Fruit fly (Drosophila melanogaster) whole organism, embryonic: Measurements from ENCODE around the gene CG6766.

ENCODE experiments used
- Atf6 ChIP-seq: fragments of 200-800 bp; sonication (Bioruptor generic); IDR thresholded peaks from 2 replicates; pipeline ENCODE4 v1.3.6; 2022; ENCODE audit warnings: missing biosample characterization, missing genetic modification characterization
- Awh ChIP-seq: fragments of 200-800 bp; sonication (Bioruptor generic); IDR thresholded peaks from 2 replicates; pipeline ENCODE4, ENCODE4 v1.3.6; 2022; ENCODE audit warnings: missing biosample characterization, missing genetic modification characterization
- B-H1 ChIP-seq: fragments of 200-800 bp; sonication (Bioruptor generic); IDR thresholded peaks from 3 replicates; pipeline ENCODE4 v1.3.6; 2022; ENCODE audit warnings: missing biosample characterization, missing genetic modification characterization
- CG10209 ChIP-seq: fragments of 200-800 bp; sonication (Bioruptor generic); optimal IDR thresholded peaks from 3 replicates; lab custom pipeline; 2017; ENCODE audit warnings: missing biosample characterization, mild to moderate bottlenecking, missing genetic modification characterization, missing genetic modification reagents
- CG10366 ChIP-seq: fragments of 200-800 bp; sonication (Bioruptor generic); IDR thresholded peaks from 2 replicates; pipeline ENCODE4 v1.3.6; 2022; ENCODE audit warnings: missing biosample characterization, missing genetic modification characterization
- CG10431 ChIP-seq: fragments of 200-800 bp; sonication (Bioruptor generic); optimal IDR thresholded peaks from 3 replicates; lab custom pipeline; 2018; ENCODE audit warnings: missing biosample characterization, mild to moderate bottlenecking, missing genetic modification characterization
- CG10654 ChIP-seq: fragments of 200-800 bp; sonication (Bioruptor generic); optimal IDR thresholded peaks from 2 replicates; lab custom pipeline; 2016; ENCODE audit warnings: missing biosample characterization, missing genetic modification characterization
- CG12155 ChIP-seq: fragments of 200-800 bp; sonication (Bioruptor generic); optimal IDR thresholded peaks from 3 replicates; lab custom pipeline; 2016; ENCODE audit warnings: missing biosample characterization, missing genetic modification characterization
- CG12299 ChIP-seq: fragments of 200-800 bp; sonication (Bioruptor generic); optimal IDR thresholded peaks from 2 replicates; lab custom pipeline; 2018; ENCODE audit warnings: missing biosample characterization, mild to moderate bottlenecking, missing genetic modification characterization
- CG12659 ChIP-seq: fragments of 200-800 bp; sonication (Bioruptor generic); optimal IDR thresholded peaks from 3 replicates; lab custom pipeline; 2017; ENCODE audit warnings: mild to moderate bottlenecking, missing biosample characterization, missing genetic modification reagents, missing genetic modification characterization
- CG12744 ChIP-seq: fragments of 200-800 bp; sonication (Bioruptor generic); optimal IDR thresholded peaks from 2 replicates; lab custom pipeline; 2016; ENCODE audit warnings: missing biosample characterization, missing genetic modification characterization
- CG1529 ChIP-seq: fragments of 200-800 bp; sonication (Bioruptor generic); optimal IDR thresholded peaks from 3 replicates; lab custom pipeline; 2018; ENCODE audit warnings: missing biosample characterization, missing genetic modification characterization
- CG15479 ChIP-seq: fragments of 200-800 bp; sonication (Bioruptor generic); optimal IDR thresholded peaks from 3 replicates; lab custom pipeline; 2019; ENCODE audit warnings: missing biosample characterization, mild to moderate bottlenecking, missing genetic modification characterization, moderate library complexity
- CG16815 ChIP-seq: fragments of 200-800 bp; sonication (Bioruptor generic); optimal IDR thresholded peaks from 3 replicates; lab custom pipeline; 2017; ENCODE audit warnings: missing biosample characterization, mild to moderate bottlenecking, missing genetic modification characterization
- CG17361 ChIP-seq: fragments of 200-800 bp; sonication (Bioruptor generic); IDR thresholded peaks from 3 replicates; pipeline ENCODE4 v1.3.6; 2022; ENCODE audit warnings: missing biosample characterization, missing genetic modification characterization
- CG2202 ChIP-seq: fragments of 200-800 bp; sonication (Bioruptor generic); optimal IDR thresholded peaks from 2 replicates; lab custom pipeline; 2018; ENCODE audit warnings: missing biosample characterization, mild to moderate bottlenecking, missing genetic modification characterization
- CG30403 ChIP-seq: fragments of 200-800 bp; sonication (Bioruptor generic); optimal IDR thresholded peaks from 3 replicates; lab custom pipeline; 2016; ENCODE audit warnings: missing biosample characterization, missing genetic modification characterization
- CG33213 ChIP-seq: fragments of 200-800 bp; sonication (Bioruptor generic); optimal IDR thresholded peaks from 3 replicates; lab custom pipeline; 2016; ENCODE audit warnings: missing biosample characterization, missing genetic modification characterization
- CG42726 ChIP-seq: fragments of 200-800 bp; sonication (Bioruptor generic); IDR thresholded peaks from 2 replicates; pipeline ENCODE4 v1.3.6; 2022; ENCODE audit warnings: missing biosample characterization, missing genetic modification characterization; ENCODE audit not compliant: partially characterized antibody
- CG4707 ChIP-seq: fragments of 200-800 bp; sonication (Bioruptor generic); optimal IDR thresholded peaks from 2 replicates; lab custom pipeline; 2018; ENCODE audit warnings: missing biosample characterization, mild to moderate bottlenecking, missing genetic modification characterization, moderate library complexity
- CG5180 ChIP-seq: fragments of 200-800 bp; sonication (Bioruptor generic); optimal IDR thresholded peaks from 3 replicates; lab custom pipeline; 2017; ENCODE audit warnings: missing biosample characterization, missing genetic modification characterization, mild to moderate bottlenecking, moderate library complexity, missing genetic modification reagents
- CG5245 ChIP-seq: fragments of 200-800 bp; sonication (Bioruptor generic); optimal IDR thresholded peaks from 3 replicates; lab custom pipeline; 2016; ENCODE audit warnings: missing biosample characterization, missing genetic modification characterization
- CG6654 ChIP-seq: fragments of 200-800 bp; sonication (Bioruptor generic); optimal IDR thresholded peaks from 2 replicates; lab custom pipeline; 2017; ENCODE audit warnings: missing biosample characterization, mild to moderate bottlenecking, missing genetic modification characterization
- CG6765 ChIP-seq: fragments of 200-800 bp; sonication (Bioruptor generic); optimal IDR thresholded peaks from 3 replicates; lab custom pipeline; 2017; ENCODE audit warnings: missing biosample characterization, mild to moderate bottlenecking, missing genetic modification characterization
- CG7987 ChIP-seq: fragments of 200-800 bp; sonication (Bioruptor generic); optimal IDR thresholded peaks from 2 replicates; lab custom pipeline; 2018; ENCODE audit warnings: missing biosample characterization, mild to moderate bottlenecking, missing genetic modification characterization, moderate library complexity
- Chrac-16 ChIP-seq: fragments of 200-800 bp; sonication (Bioruptor generic); optimal IDR thresholded peaks from 3 replicates; lab custom pipeline; 2016; ENCODE audit warnings: missing biosample characterization, missing genetic modification characterization
- CoRest ChIP-seq: fragments of 200-800 bp; sonication (Bioruptor generic); optimal IDR thresholded peaks from 3 replicates; lab custom pipeline; 2018; ENCODE audit warnings: missing biosample characterization, mild to moderate bottlenecking, missing genetic modification characterization, moderate library complexity
- Dip2 ChIP-seq: fragments of 200-800 bp; sonication (Bioruptor generic); IDR thresholded peaks from 2 replicates; pipeline ENCODE4 v1.3.6; 2022; ENCODE audit warnings: missing biosample characterization, missing genetic modification characterization
- ERR ChIP-seq: fragments of 200-800 bp; sonication (Bioruptor generic); optimal IDR thresholded peaks from 2 replicates; lab custom pipeline; 2016; ENCODE audit warnings: missing biosample characterization, missing genetic modification characterization
- Ets97D ChIP-seq: fragments of 200-800 bp; sonication (Bioruptor generic); optimal IDR thresholded peaks from 3 replicates; lab custom pipeline; 2016; ENCODE audit warnings: missing biosample characterization, missing genetic modification characterization
- Gsc ChIP-seq: fragments of 200-800 bp; sonication (Bioruptor generic); IDR thresholded peaks from 2 replicates; pipeline ENCODE4 v1.3.6; 2022; ENCODE audit warnings: missing biosample characterization, missing genetic modification characterization
- H2.0 ChIP-seq: fragments of 200-800 bp; sonication (Bioruptor generic); IDR thresholded peaks from 2 replicates; pipeline ENCODE4 v1.3.6; 2022; ENCODE audit warnings: missing biosample characterization, missing genetic modification characterization
- Hand ChIP-seq: fragments of 200-800 bp; sonication (Bioruptor generic); optimal IDR thresholded peaks from 2 replicates; lab custom pipeline; 2017; ENCODE audit warnings: mild to moderate bottlenecking, missing biosample characterization, missing genetic modification reagents, missing genetic modification characterization
- Hmr ChIP-seq: fragments of 200-800 bp; sonication (Bioruptor generic); optimal IDR thresholded peaks from 3 replicates; lab custom pipeline; 2017; ENCODE audit warnings: mild to moderate bottlenecking, missing biosample characterization, missing genetic modification reagents, missing genetic modification characterization
- MBD-R2 ChIP-seq: fragments of 200-800 bp; sonication (Bioruptor generic); IDR thresholded peaks from 2 replicates; pipeline ENCODE4 v1.3.6; 2022; ENCODE audit warnings: missing biosample characterization, missing genetic modification characterization
- Nf-YA ChIP-seq: fragments of 200-800 bp; sonication (Bioruptor generic); IDR thresholded peaks from 2 replicates; pipeline ENCODE4 v1.3.6; 2022; ENCODE audit warnings: missing biosample characterization, missing genetic modification characterization
- Pdp1 ChIP-seq, 2 experiments: fragments of 200-800 bp; sonication (Bioruptor generic); optimal IDR thresholded peaks; 3 replicates each; lab custom pipeline; 2016; ENCODE audit warnings: missing biosample characterization in 2 of 2, missing genetic modification characterization in 2 of 2, mild to moderate bottlenecking in 1 of 2, moderate library complexity in 1 of 2
- Six4 ChIP-seq: fragments of 200-800 bp; sonication (Bioruptor generic); optimal IDR thresholded peaks from 2 replicates; lab custom pipeline; 2016; ENCODE audit warnings: missing biosample characterization, missing genetic modification characterization
- abd-A ChIP-seq: fragments of 200-800 bp; sonication (Bioruptor generic); optimal IDR thresholded peaks from 3 replicates; lab custom pipeline; 2019; ENCODE audit warnings: missing biosample characterization, mild to moderate bottlenecking, missing genetic modification characterization, moderate library complexity
- danr ChIP-seq: fragments of 200-800 bp; sonication (Bioruptor generic); IDR thresholded peaks from 2 replicates; pipeline ENCODE4 v1.3.6; 2022; ENCODE audit warnings: missing biosample characterization, missing genetic modification characterization
- eyg ChIP-seq: fragments of 200-800 bp; sonication (Bioruptor generic); optimal IDR thresholded peaks from 3 replicates; lab custom pipeline; 2016; ENCODE audit warnings: missing biosample characterization, missing genetic modification characterization
- gcm ChIP-seq: fragments of 200-800 bp; sonication (Bioruptor generic); optimal IDR thresholded peaks from 2 replicates; lab custom pipeline; 2019; ENCODE audit warnings: missing biosample characterization, mild to moderate bottlenecking, missing genetic modification characterization, moderate library complexity
- onecut ChIP-seq: fragments of 200-800 bp; sonication (Bioruptor generic); IDR thresholded peaks from 2 replicates; pipeline ENCODE4 v1.3.6; 2022; ENCODE audit warnings: missing biosample characterization, missing genetic modification characterization
- pros ChIP-seq: fragments of 200-800 bp; sonication (Bioruptor generic); optimal IDR thresholded peaks from 3 replicates; lab custom pipeline; 2019; ENCODE audit warnings: missing biosample characterization, mild to moderate bottlenecking, missing genetic modification characterization, moderate library complexity
- pzg ChIP-seq: fragments of 200-800 bp; sonication (Bioruptor generic); optimal IDR thresholded peaks from 3 replicates; lab custom pipeline; 2018; ENCODE audit warnings: missing biosample characterization, mild to moderate bottlenecking, missing genetic modification characterization, moderate library complexity
- sisA ChIP-seq: fragments of 200-800 bp; sonication (Bioruptor generic); IDR thresholded peaks from 2 replicates; pipeline ENCODE4 v1.3.6; 2022; ENCODE audit warnings: missing biosample characterization, missing genetic modification characterization
- slbo ChIP-seq: fragments of 200-800 bp; sonication (Bioruptor generic); IDR thresholded peaks from 2 replicates; pipeline ENCODE4 v1.3.6; 2022; ENCODE audit warnings: missing biosample characterization, missing genetic modification characterization
- tll ChIP-seq, 2 experiments: fragments of 200-800 bp in 1 of 2; fragments of >200 bp in 1 of 2; sonication (Bioruptor generic) in 1 of 2; optimal IDR thresholded peaks; 2 replicates each; lab custom pipeline; 2017 to 2019; ENCODE audit warnings: missing biosample characterization in 2 of 2, missing genetic modification characterization in 2 of 2, mild to moderate bottlenecking in 1 of 2, moderate library complexity in 1 of 2
- yki ChIP-seq: fragments of >200 bp; optimal IDR thresholded peaks from 3 replicates; lab custom pipeline; 2018

The CG6766 gene

DNA sequence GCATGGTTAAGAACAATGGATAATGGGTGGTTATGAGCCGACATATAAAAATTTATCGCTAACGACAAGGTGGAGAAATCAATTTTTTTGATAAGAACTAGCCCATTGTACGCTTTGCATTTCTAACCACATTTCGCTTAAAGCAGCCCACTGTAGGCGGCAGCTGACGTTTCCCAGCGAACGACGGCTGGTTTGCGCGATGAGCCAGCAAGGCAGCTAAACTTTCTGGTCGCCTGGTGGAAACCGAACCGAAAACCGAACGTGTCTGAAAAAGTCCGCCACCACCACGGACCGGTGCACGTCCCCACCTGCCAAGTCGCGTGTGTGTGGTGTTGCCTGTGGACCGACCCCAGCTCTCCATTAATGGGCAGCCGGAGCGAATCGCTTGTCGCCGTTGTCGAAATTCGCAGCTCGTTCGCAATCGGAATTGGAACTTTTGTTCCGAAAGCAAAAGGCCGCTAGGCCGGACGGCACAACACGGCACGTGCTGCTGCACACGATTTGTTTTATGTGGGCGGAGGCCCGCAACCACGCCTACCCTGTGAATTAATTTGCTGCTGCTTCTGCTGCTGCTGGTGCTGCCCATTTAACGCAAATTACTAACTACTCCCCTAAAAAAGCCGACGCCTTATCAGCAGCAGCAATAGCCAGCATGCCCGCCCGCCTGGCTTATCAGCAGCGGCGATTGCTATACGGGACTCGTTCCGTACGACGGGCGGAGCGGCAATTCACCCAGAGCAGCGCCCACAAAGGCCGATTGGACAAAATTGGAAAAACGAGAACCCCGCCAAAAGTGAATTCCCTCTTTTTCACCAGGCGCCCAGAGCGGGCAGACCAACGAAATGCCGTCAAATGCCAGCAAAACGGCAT, 37.3 kb downstream of the CG6766 start (continued):
- TF ChIP-seq Chrac-16 (GFP tag; lab: Kevin White, UChicago) (peak; percentile 16), slbo (no peak), sisA (GFP tag; lab: Robert Waterston, UW) (no peak), abd-A (peak; percentile 100), CG12299 (tag; lab: Kevin White, UChicago) (peak; percentile 27), H2.0 (no peak), CG4707 (peak; percentile 100), Atf6 (no peak), Pdp1 (GFP tag; optimal IDR thresholded peaks at IDR 0.05; lab: Kevin White, UChicago) (peak in 1 of 2 experiments; percentile 14), ERR (peak; percentile 37), CG6765 (GFP tag; lab: Kevin White, UChicago) (peak; percentile 15), Dip2 (no peak), CG5180 (GFP tag; lab: Kevin White, UChicago) (peak; percentile 91), danr (GFP tag; lab: Robert Waterston, UW) (no peak), CoRest (tag; lab: Kevin White, UChicago) (peak; percentile 37), CG33213 (GFP tag; lab: Kevin White, UChicago) (peak; percentile 10), CG6654 (GFP tag; lab: Kevin White, UChicago) (no peak), CG42726 (no peak), CG17361 (GFP tag; lab: Robert Waterston, UW) (no peak), Gsc (GFP tag; lab: Robert Waterston, UW) (no peak), eyg (GFP tag; lab: Kevin White, UChicago) (no peak), onecut (GFP tag; lab: Robert Waterston, UW) (peak; percentile 15; the same call in 1 of the 2 replicates), Awh (GFP tag; lab: Robert Waterston, UW) (no peak), Hand (GFP tag; lab: Kevin White, UChicago) (peak; percentile 35), tll (GFP tag; optimal IDR thresholded peaks at IDR 0.05; lab: Kevin White, UChicago) (peak in 1 of 2 experiments; percentile 54), MBD-R2 (GFP tag; lab: Robert Waterston, UW) (no peak), pros (GFP tag; lab: Kevin White, UChicago) (peak; percentile 73), CG10209 (GFP tag; lab: Kevin White, UChicago) (peak; percentile 39), CG30403 (peak; percentile 55), CG12659 (GFP tag; lab: Kevin White, UChicago) (peak; percentile 44), Ets97D (GFP tag; lab: Kevin White, UChicago) (no peak), CG12744 (GFP tag; lab: Kevin White, UChicago) (no peak), B-H1 (GFP tag; lab: Robert Waterston, UW) (no peak), CG2202 (tag; lab: Kevin White, UChicago) (no peak), Nf-YA (GFP tag; lab: Robert Waterston, UW) (no peak), gcm (GFP tag; lab: Kevin White, UChicago) (peak; percentile 94), CG10654 (GFP tag; lab: Kevin White, UChicago) (peak; percentile 31), CG16815 (GFP tag; lab: Kevin White, UChicago) (no peak), CG5245 (no peak), CG12155 (GFP tag; lab: Kevin White, UChicago) (peak; percentile 18), yki (no peak), Six4 (GFP tag; lab: Kevin White, UChicago) (peak; percentile 24), CG7987 (peak; percentile 54), CG10431 (peak; percentile 97), CG10366 (GFP tag; lab: Robert Waterston, UW) (no peak), CG15479 (GFP tag; lab: Kevin White, UChicago) (peak; percentile 93), CG1529 (GFP tag; lab: Kevin White, UChicago) (no peak), Hmr (peak; percentile 48), pzg (GFP tag; lab: Kevin White, UChicago) (peak; percentile 25)
